Worm (Caenorhabditis elegans) whole organism, midembryonic: Measurements from ENCODE around the gene Y37E11AL.1.

Source experiments
- cog-1 ChIP-seq: sonication (generic microtip); optimal IDR thresholded peaks from 2 replicates; lab custom pipeline; 2016; ENCODE audit warnings: missing genetic modification characterization, missing compliant biosample characterization
- flt-1 ChIP-seq: fragments of 200-800 bp; sonication (Bioruptor generic); IDR thresholded peaks from 2 replicates; pipeline ENCODE4 v1.3.6; 2022; ENCODE audit warnings: missing genetic modification characterization, missing compliant biosample characterization
- ref-1 ChIP-seq: fragments of 200-800 bp; sonication (Bioruptor generic); conservative IDR thresholded peaks from 2 replicates; pipeline ENCODE4 v1.3.6; 2022; ENCODE audit warnings: missing genetic modification reagents, missing genetic modification characterization, missing compliant biosample characterization
- tab-1 ChIP-seq: fragments of 200-800 bp; sonication (Bioruptor generic); IDR thresholded peaks from 2 replicates; pipeline ENCODE4 v1.3.6; 2022; ENCODE audit warnings: missing genetic modification characterization, missing compliant biosample characterization
- ztf-23 ChIP-seq: fragments of 200-800 bp; sonication (Bioruptor generic); IDR thresholded peaks from 2 replicates; pipeline ENCODE4 v1.3.6; 2022; ENCODE audit warnings: missing genetic modification reagents, missing genetic modification characterization, missing compliant biosample characterization

- TF ChIP-seq flt-1 (GFP tag; lab: Robert Waterston, UW) = no peak
- no peak for TF ChIP-seq tab-1 (GFP tag; lab: Robert Waterston, UW)
- TF ChIP-seq ref-1 (GFP tag; lab: Robert Waterston, UW) = no peak
- no peak for TF ChIP-seq cog-1
- TF ChIP-seq ztf-23 = no peak
Measured at ce11 chrIV:3700554-3700953, 8.7 kb upstream of the Y37E11AL.1 start, which contains the start of gene Y37E11AL.9.
